Fruit fly (Drosophila melanogaster): ENCODE data around the gene Sras.

Gene Sras

dm6 chr3L:5576543-5576942 is 13.0 kb downstream of the Sras start (continued):
- TF ChIP-seq shn (GFP tag; optimal IDR thresholded peaks at IDR 0.05) (no peak), CG34376 (GFP tag; optimal IDR thresholded peaks at IDR 0.05) (no peak), MESR4 (GFP tag; optimal IDR thresholded peaks at IDR 0.05) (no peak), hbn (GFP tag; IDR thresholded peaks at IDR 0.05; ENCODE audit: partially characterized antibody) (no peak), CG1233 (GFP tag; optimal IDR thresholded peaks at IDR 0.05) (no peak), CG15011 (GFP tag; optimal IDR thresholded peaks at IDR 0.05) (no peak), CG10274 (GFP tag; optimal IDR thresholded peaks at IDR 0.05) (no peak), Fer3 (tag; optimal IDR thresholded peaks at IDR 0.05) (no peak), grau (tag; optimal IDR thresholded peaks at IDR 0.05) (peak; percentile 74), CG9932 (GFP tag; IDR thresholded peaks at IDR 0.05) (no peak), CG13775 (GFP tag; optimal IDR thresholded peaks at IDR 0.05) (no peak), dysf (GFP tag; IDR thresholded peaks at IDR 0.05) (0 out of 3 replicates have a peak, but pooled peaks have one; percentile 6), CG14965 (GFP tag; optimal IDR thresholded peaks at IDR 0.05; ENCODE audit: borderline replicate concordance) (no peak), Ptx1 (GFP tag; IDR thresholded peaks at IDR 0.05) (0 out of 2 replicates have a peak, but pooled peaks have one; percentile 11), kay (GFP tag; optimal IDR thresholded peaks at IDR 0.05) (no peak), zfh1 (GFP tag; IDR thresholded peaks at IDR 0.05) (no peak), nerfin-2 (GFP tag; IDR thresholded peaks at IDR 0.05; ENCODE audit: partially characterized antibody) (no peak), gsb-n (tag; optimal IDR thresholded peaks at IDR 0.05) (no peak), tx (GFP tag; optimal IDR thresholded peaks at IDR 0.05) (no peak), Ravus (GFP tag; IDR thresholded peaks at IDR 0.05) (no peak), Aef1 (GFP tag; IDR thresholded peaks at IDR 0.05) (no peak), Trl (optimal IDR thresholded peaks at IDR 0.05) (no peak), Trl (GFP tag; optimal IDR thresholded peaks at IDR 0.05) (no peak), lmd (GFP tag; IDR thresholded peaks at IDR 0.05) (peak; percentile 12; the same call in 1 of the 2 replicates), CG7786 (GFP tag; optimal IDR thresholded peaks at IDR 0.05) (no peak), CG16863 (GFP tag; optimal IDR thresholded peaks at IDR 0.05) (no peak), maf-S (GFP tag; optimal IDR thresholded peaks at IDR 0.05) (no peak), CG10959 (GFP tag; IDR thresholded peaks at IDR 0.05) (no peak), Nf-YC (tag; optimal IDR thresholded peaks at IDR 0.05) (peak; percentile 81), gem (tag; optimal IDR thresholded peaks at IDR 0.05) (no peak), Dref (GFP tag; IDR thresholded peaks at IDR 0.05) (no peak), prd (optimal IDR thresholded peaks at IDR 0.05) (no peak), prd (GFP tag; IDR thresholded peaks at IDR 0.05) (peak; percentile 10; the same call in 1 of the 3 replicates), tup (GFP tag; optimal IDR thresholded peaks at IDR 0.05) (no peak), CG11093 (GFP tag; IDR thresholded peaks at IDR 0.05) (no peak), Hey (tag; optimal IDR thresholded peaks at IDR 0.05) (no peak), pros (GFP tag; optimal IDR thresholded peaks at IDR 0.05) (no peak), Drgx (GFP tag; IDR thresholded peaks at IDR 0.05) (0 out of 2 replicates have a peak, but pooled peaks have one; percentile 17), CG10565 (GFP tag; optimal IDR thresholded peaks at IDR 0.05) (no peak)

dm6 chr3L:5577250-5578138 is 13.9 kb downstream of the Sras start, which contains the start of gene Msr-110:
Msr-110 (minus strand) TSS chr3L:5577348.
- TF ChIP-seq pfk (GFP tag; optimal IDR thresholded peaks at IDR 0.05) (peak; percentile 19), CG8765 (GFP tag; IDR thresholded peaks at IDR 0.05) (peak; percentile 39; the same call in 1 of the 2 replicates), CG4854 (GFP tag; optimal IDR thresholded peaks at IDR 0.05) (peak; percentile 58), CG14014 (GFP tag; IDR thresholded peaks at IDR 0.05) (peak; percentile 90), CG10565 (GFP tag; optimal IDR thresholded peaks at IDR 0.05) (peak; percentile 21), NfI (GFP tag; optimal IDR thresholded peaks at IDR 0.05) (peak; percentile 83), ems (GFP tag; optimal IDR thresholded peaks at IDR 0.05) (peak; percentile 70), CG16779 (GFP tag; IDR thresholded peaks at IDR 0.05) (peak; percentile 84), CG2202 (tag; optimal IDR thresholded peaks at IDR 0.05) (no peak), jigr1 (GFP tag; IDR thresholded peaks at IDR 0.05) (peak; percentile 92), CG2678 (tag; optimal IDR thresholded peaks at IDR 0.05) (peak; percentile 96), ssp (GFP tag; IDR thresholded peaks at IDR 0.05) (peak; percentile 83), tin (GFP tag; optimal IDR thresholded peaks at IDR 0.05) (peak; percentile 76), oc (tag; optimal IDR thresholded peaks at IDR 0.05) (peak; percentile 94)
